Fruit fly (Drosophila melanogaster): ENCODE measurements around the gene CG13615.

The CG13615 gene

dm6 chr3R:24348420-24349190 lies 41.7 kb upstream of the CG13615 start, which contains the start of the genes CG5746 and CG6454 (continued):
- peak; percentile 43 for TF ChIP-seq tx (GFP tag; optimal IDR thresholded peaks at IDR 0.05)
- TF ChIP-seq ems (GFP tag; optimal IDR thresholded peaks at IDR 0.05) = peak; percentile 40
- no peak for TF ChIP-seq mirr (GFP tag; optimal IDR thresholded peaks at IDR 0.05)
- TF ChIP-seq Blimp-1 (GFP tag; optimal IDR thresholded peaks at IDR 0.05) = no peak
- peak; percentile 38 for TF ChIP-seq Sry-δ (GFP tag; optimal IDR thresholded peaks at IDR 0.05)
- no peak for TF ChIP-seq bigmax (GFP tag; optimal IDR thresholded peaks at IDR 0.05)
- no peak for TF ChIP-seq cwo (GFP tag; optimal IDR thresholded peaks at IDR 0.05)
- TF ChIP-seq CG7786 (GFP tag; optimal IDR thresholded peaks at IDR 0.05) = peak; percentile 60
- no peak for TF ChIP-seq pita (GFP tag; optimal IDR thresholded peaks at IDR 0.05)
- TF ChIP-seq dm (GFP tag; optimal IDR thresholded peaks at IDR 0.05) = peak; percentile 36
- peak; percentile 41 for TF ChIP-seq CG18476 (GFP tag; optimal IDR thresholded peaks at IDR 0.05)
- no peak for TF ChIP-seq CG6813 (GFP tag; optimal IDR thresholded peaks at IDR 0.05)
- TF ChIP-seq Chrac-16 (GFP tag; optimal IDR thresholded peaks at IDR 0.05) = peak; percentile 64
- TF ChIP-seq lov (optimal IDR thresholded peaks at IDR 0.05) = no peak
- no peak for TF ChIP-seq lov (GFP tag; IDR thresholded peaks at IDR 0.05)
- TF ChIP-seq fu2 (GFP tag; optimal IDR thresholded peaks at IDR 0.05) = peak; percentile 58
- no peak for TF ChIP-seq oc (tag; optimal IDR thresholded peaks at IDR 0.05)
- no peak for TF ChIP-seq sim (GFP tag; IDR thresholded peaks at IDR 0.05)
- peak; percentile 61 for TF ChIP-seq jumu (GFP tag; optimal IDR thresholded peaks at IDR 0.05)
- peak; percentile 31; the same call in 1 of the 2 replicates for TF ChIP-seq Rx (GFP tag; IDR thresholded peaks at IDR 0.05)
- TF ChIP-seq tap (tag; optimal IDR thresholded peaks at IDR 0.05) = no peak
- peak; percentile 55; the same call in 1 of the 2 replicates for TF ChIP-seq MBD-R2 (GFP tag; IDR thresholded peaks at IDR 0.05)
- no peak for TF ChIP-seq ttk (GFP tag; IDR thresholded peaks at IDR 0.05)
- TF ChIP-seq CG11247 (GFP tag; IDR thresholded peaks at IDR 0.05) = peak; percentile 42
- TF ChIP-seq CG2116 (GFP tag; optimal IDR thresholded peaks at IDR 0.05) = peak; percentile 55
- TF ChIP-seq Kr (GFP tag; optimal IDR thresholded peaks at IDR 0.05) = no peak
- no peak for TF ChIP-seq ATbp (GFP tag; optimal IDR thresholded peaks at IDR 0.05)
- TF ChIP-seq gro (GFP tag; optimal IDR thresholded peaks at IDR 0.05) = peak; percentile 53
- peak; percentile 54 for TF ChIP-seq CG9215 (GFP tag; IDR thresholded peaks at IDR 0.05)
- no peak for TF ChIP-seq grau (tag; optimal IDR thresholded peaks at IDR 0.05)
- TF ChIP-seq NFAT (GFP tag; IDR thresholded peaks at IDR 0.05) = no peak; the same call in 1 of the 2 replicates
- no peak; the same call in 1 of the 2 replicates for TF ChIP-seq CG31224 (GFP tag; IDR thresholded peaks at IDR 0.05)
- no peak for TF ChIP-seq CG8388 (GFP tag; optimal IDR thresholded peaks at IDR 0.05)
- no peak for TF ChIP-seq CG7987 (GFP tag; optimal IDR thresholded peaks at IDR 0.05)
- TF ChIP-seq jing (GFP tag; optimal IDR thresholded peaks at IDR 0.05) = peak; percentile 6
- no peak for TF ChIP-seq salm (tag; optimal IDR thresholded peaks at IDR 0.05)
- no peak for TF ChIP-seq CG17912 (GFP tag; optimal IDR thresholded peaks at IDR 0.05)
- TF ChIP-seq CG17568 (GFP tag; optimal IDR thresholded peaks at IDR 0.05) = no peak
- peak; percentile 33; the same call in 1 of the 2 replicates for TF ChIP-seq CG32767 (GFP tag; IDR thresholded peaks at IDR 0.05)
- TF ChIP-seq CG6765 (GFP tag; optimal IDR thresholded peaks at IDR 0.05) = peak; percentile 30
- TF ChIP-seq CG8944 (GFP tag; optimal IDR thresholded peaks at IDR 0.05) = peak; percentile 24
- no peak for TF ChIP-seq zen2 (GFP tag; IDR thresholded peaks at IDR 0.05; ENCODE audit: partially characterized antibody)
- TF ChIP-seq CG15601 (tag; optimal IDR thresholded peaks at IDR 0.05) = no peak
- no peak for TF ChIP-seq Jarid2 (GFP tag; optimal IDR thresholded peaks at IDR 0.05)
- TF ChIP-seq CG1792 (GFP tag; optimal IDR thresholded peaks at IDR 0.05) = peak; percentile 12
- TF ChIP-seq ash1 (GFP tag; optimal IDR thresholded peaks at IDR 0.05) = no peak
- no peak for TF ChIP-seq croc (GFP tag; conservative IDR thresholded peaks at IDR 0.05)
- TF ChIP-seq pb (GFP tag; optimal IDR thresholded peaks at IDR 0.05) = no peak
- TF ChIP-seq trh (GFP tag; optimal IDR thresholded peaks at IDR 0.05) = no peak
- TF ChIP-seq Ets65A (GFP tag) = peak; percentile 69
